Fruit fly (Drosophila melanogaster) whole organism, embryonic: ENCODE data around the gene DppIII.
A peak's percentile ranks its signal among the peaks of the same experiment; 100 is the strongest.

Experiments
- CG10979 ChIP-seq: fragments of 200-800 bp; sonication (Bioruptor generic); optimal IDR thresholded peaks from 2 replicates; lab custom pipeline; 2018; ENCODE audit warnings: missing biosample characterization, mild to moderate bottlenecking, missing genetic modification characterization, moderate library complexity
- CG12391 ChIP-seq: fragments of 200-800 bp; sonication (Bioruptor generic); optimal IDR thresholded peaks from 3 replicates; lab custom pipeline; 2018; ENCODE audit warnings: missing biosample characterization, mild to moderate bottlenecking, missing genetic modification characterization, moderate library complexity
- CG12942 ChIP-seq: fragments of 200-800 bp; sonication (Bioruptor generic); optimal IDR thresholded peaks from 3 replicates; lab custom pipeline; 2016; ENCODE audit warnings: missing biosample characterization, missing genetic modification characterization
- CG14710 ChIP-seq: fragments of 200-800 bp; sonication (Bioruptor generic); optimal IDR thresholded peaks from 3 replicates; lab custom pipeline; 2019; ENCODE audit warnings: missing biosample characterization, mild to moderate bottlenecking, missing genetic modification characterization, moderate library complexity
- CG15479 ChIP-seq: fragments of 200-800 bp; sonication (Bioruptor generic); optimal IDR thresholded peaks from 3 replicates; lab custom pipeline; 2019; ENCODE audit warnings: missing biosample characterization, mild to moderate bottlenecking, missing genetic modification characterization, moderate library complexity
- CG15696 ChIP-seq: fragments of 200-800 bp; sonication (Bioruptor generic); optimal IDR thresholded peaks from 2 replicates; lab custom pipeline; 2019; ENCODE audit warnings: missing biosample characterization, mild to moderate bottlenecking, missing genetic modification characterization, moderate library complexity
- CG1647 ChIP-seq: fragments of 200-800 bp; sonication (Bioruptor generic); optimal IDR thresholded peaks from 3 replicates; lab custom pipeline; 2016; ENCODE audit warnings: missing biosample characterization, missing genetic modification characterization
- CG16815 ChIP-seq: fragments of 200-800 bp; sonication (Bioruptor generic); optimal IDR thresholded peaks from 3 replicates; lab custom pipeline; 2017; ENCODE audit warnings: missing biosample characterization, mild to moderate bottlenecking, missing genetic modification characterization
- CG18262 ChIP-seq: fragments of 200-800 bp; optimal IDR thresholded peaks from 3 replicates; lab custom pipeline; 2019; ENCODE audit warnings: missing biosample characterization, mild to moderate bottlenecking, missing genetic modification characterization, moderate library complexity
- CG2712 ChIP-seq: fragments of 200-800 bp; optimal IDR thresholded peaks from 3 replicates; lab custom pipeline; 2019; ENCODE audit warnings: missing biosample characterization, mild to moderate bottlenecking, missing genetic modification characterization, moderate library complexity
- CG2875 ChIP-seq: fragments of 200-800 bp; sonication (Bioruptor generic); optimal IDR thresholded peaks from 2 replicates; lab custom pipeline; 2017; ENCODE audit warnings: missing biosample characterization, mild to moderate bottlenecking, missing genetic modification characterization, missing genetic modification reagents
- CG33557 ChIP-seq: fragments of 200-800 bp; sonication (Bioruptor generic); optimal IDR thresholded peaks from 2 replicates; lab custom pipeline; 2019; ENCODE audit warnings: missing biosample characterization, mild to moderate bottlenecking, missing genetic modification characterization, moderate library complexity
- CG34376 ChIP-seq: fragments of 200-800 bp; sonication (Bioruptor generic); optimal IDR thresholded peaks from 2 replicates; lab custom pipeline; 2018; ENCODE audit warnings: missing biosample characterization, mild to moderate bottlenecking, missing genetic modification characterization
- CG4404 ChIP-seq: fragments of 200-800 bp; sonication (Bioruptor generic); IDR thresholded peaks from 2 replicates; pipeline ENCODE4 v1.3.6; 2022; ENCODE audit warnings: missing biosample characterization, missing genetic modification characterization
- CG4854 ChIP-seq: fragments of 200-800 bp; sonication (Bioruptor generic); optimal IDR thresholded peaks from 2 replicates; lab custom pipeline; 2016; ENCODE audit warnings: missing biosample characterization, missing genetic modification characterization, inconsistent platforms
- CG7372 ChIP-seq: fragments of 200-800 bp; sonication (Bioruptor generic); IDR thresholded peaks from 2 replicates; pipeline ENCODE4 v1.3.6; 2022; ENCODE audit warnings: missing biosample characterization, missing genetic modification characterization
- CG7556 ChIP-seq: fragments of 200-800 bp; sonication (Bioruptor generic); optimal IDR thresholded peaks from 2 replicates; lab custom pipeline; 2017; ENCODE audit warnings: missing biosample characterization, mild to moderate bottlenecking, missing genetic modification characterization
- CG8388 ChIP-seq: fragments of 200-800 bp; sonication (Bioruptor generic); optimal IDR thresholded peaks from 2 replicates; lab custom pipeline; 2019; ENCODE audit warnings: missing biosample characterization, mild to moderate bottlenecking, missing genetic modification characterization, moderate library complexity
- CG8924 ChIP-seq: fragments of 200-800 bp; optimal IDR thresholded peaks from 3 replicates; lab custom pipeline; 2019; ENCODE audit warnings: missing biosample characterization, mild to moderate bottlenecking, missing genetic modification characterization, moderate library complexity
- CoRest ChIP-seq: fragments of 200-800 bp; sonication (Bioruptor generic); optimal IDR thresholded peaks from 3 replicates; lab custom pipeline; 2018; ENCODE audit warnings: missing biosample characterization, mild to moderate bottlenecking, missing genetic modification characterization, moderate library complexity
- Elba2 ChIP-seq: fragments of 200-800 bp; sonication (Bioruptor generic); optimal IDR thresholded peaks from 3 replicates; lab custom pipeline; 2016; ENCODE audit warnings: missing biosample characterization, missing genetic modification characterization
- Ets65A ChIP-seq: fragments of 200-800 bp; sonication (Bioruptor generic); peaks from one replicate; lab custom pipeline; 2016; ENCODE audit warnings: missing biosample characterization, missing genetic modification characterization
- Gsc ChIP-seq: fragments of 200-800 bp; sonication (Bioruptor generic); IDR thresholded peaks from 2 replicates; pipeline ENCODE4 v1.3.6; 2022; ENCODE audit warnings: missing biosample characterization, missing genetic modification characterization
- NFAT ChIP-seq: fragments of 200-800 bp; sonication (Bioruptor generic); IDR thresholded peaks from 2 replicates; pipeline ENCODE4 v1.3.6; 2022; ENCODE audit warnings: missing biosample characterization, missing genetic modification characterization
- NK7.1 ChIP-seq: fragments of 200-800 bp; sonication (Bioruptor generic); optimal IDR thresholded peaks from 3 replicates; lab custom pipeline; 2016; ENCODE audit warnings: missing biosample characterization, missing genetic modification characterization
- Pdp1 ChIP-seq, 2 experiments: fragments of 200-800 bp; sonication (Bioruptor generic); optimal IDR thresholded peaks; 3 replicates each; lab custom pipeline; 2016; ENCODE audit warnings: missing biosample characterization in 2 of 2, missing genetic modification characterization in 2 of 2, mild to moderate bottlenecking in 1 of 2, moderate library complexity in 1 of 2
- Scr ChIP-seq: fragments of 200-800 bp; sonication (Bioruptor generic); IDR thresholded peaks from 2 replicates; pipeline ENCODE4 v1.3.6; 2022; ENCODE audit warnings: missing biosample characterization, missing genetic modification characterization; ENCODE audit not compliant: partially characterized antibody
- Ssrp ChIP-seq: fragments of 200-800 bp; sonication (Bioruptor generic); optimal IDR thresholded peaks from 2 replicates; lab custom pipeline; 2018; ENCODE audit warnings: missing biosample characterization, mild to moderate bottlenecking, missing genetic modification characterization, moderate library complexity
- Usf ChIP-seq: fragments of 200-800 bp; sonication (Bioruptor generic); optimal IDR thresholded peaks from 2 replicates; lab custom pipeline; 2017; ENCODE audit warnings: missing genotype, missing biosample characterization, missing genetic modification characterization
- YL-1 ChIP-seq: fragments of 200-800 bp; sonication (Bioruptor generic); optimal IDR thresholded peaks from 3 replicates; lab custom pipeline; 2017; ENCODE audit warnings: missing biosample characterization, mild to moderate bottlenecking, missing genetic modification characterization
- br ChIP-seq: fragments of >200 bp; optimal IDR thresholded peaks from 2 replicates; lab custom pipeline; 2017
- bsh ChIP-seq, 2 experiments: fragments of 200-800 bp; sonication (Bioruptor generic); optimal IDR thresholded peaks; 2 replicates each; lab custom pipeline; 2017 to 2018; ENCODE audit warnings: mild to moderate bottlenecking in 2 of 2, missing biosample characterization in 2 of 2, missing genetic modification characterization in 2 of 2, moderate library complexity in 1 of 2
- ems ChIP-seq: fragments of 200-800 bp; sonication (Bioruptor generic); optimal IDR thresholded peaks from 3 replicates; lab custom pipeline; 2016; ENCODE audit warnings: missing biosample characterization, missing genetic modification characterization
- fd96Cb ChIP-seq: fragments of 200-800 bp; sonication (Bioruptor generic); optimal IDR thresholded peaks from 2 replicates; lab custom pipeline; 2018; ENCODE audit warnings: missing biosample characterization, mild to moderate bottlenecking, missing genetic modification characterization, moderate library complexity
- grau ChIP-seq: fragments of 200-800 bp; optimal IDR thresholded peaks from 3 replicates; lab custom pipeline; 2019; ENCODE audit warnings: missing biosample characterization, mild to moderate bottlenecking, missing genetic modification characterization, moderate library complexity
- hth ChIP-seq: fragments of >200 bp; optimal IDR thresholded peaks from 2 replicates; lab custom pipeline; 2017; ENCODE audit warnings: inconsistent platforms
- insv ChIP-seq, 2 experiments: fragments of 200-800 bp; sonication (Bioruptor generic); optimal IDR thresholded peaks; 3 replicates each; lab custom pipeline; 2016 to 2018; ENCODE audit warnings: missing biosample characterization in 2 of 2, missing genetic modification characterization in 2 of 2
- nmo ChIP-seq: fragments of 200-800 bp; sonication (Bioruptor generic); optimal IDR thresholded peaks from 2 replicates; lab custom pipeline; 2018; ENCODE audit warnings: missing biosample characterization, mild to moderate bottlenecking, missing genetic modification characterization, moderate library complexity
- oc ChIP-seq: fragments of 200-800 bp; sonication (Bioruptor generic); optimal IDR thresholded peaks from 2 replicates; lab custom pipeline; 2018; ENCODE audit warnings: missing biosample characterization, mild to moderate bottlenecking, missing genetic modification characterization, moderate library complexity
- pb ChIP-seq: fragments of 200-800 bp; sonication (Bioruptor generic); optimal IDR thresholded peaks from 3 replicates; lab custom pipeline; 2016; ENCODE audit warnings: missing biosample characterization, missing genetic modification characterization
- phol ChIP-seq: fragments of 200-800 bp; sonication (Bioruptor generic); optimal IDR thresholded peaks from 3 replicates; lab custom pipeline; 2018; ENCODE audit warnings: missing biosample characterization, mild to moderate bottlenecking, missing genetic modification characterization, moderate library complexity
- prd ChIP-seq, 3 experiments: fragments of >200 bp in 2 of 3; fragments of 200-800 bp in 1 of 3; sonication (Bioruptor generic) in 1 of 3; optimal IDR thresholded peaks in 2 of 3; IDR thresholded peaks in 1 of 3; 2 replicates in 2 of 3; 3 replicates in 1 of 3; pipeline versions ENCODE4 v1.3.6 to Lab custom; 2017 to 2022; ENCODE audit warnings: missing biosample characterization in 1 of 3, missing genetic modification characterization in 1 of 3
- row ChIP-seq: fragments of 200-800 bp; sonication (Bioruptor generic); IDR thresholded peaks from 3 replicates; pipeline ENCODE4 v1.3.6; 2022; ENCODE audit warnings: missing biosample characterization, missing genetic modification characterization
- sens ChIP-seq: fragments of 200-800 bp; sonication (Bioruptor generic); peaks from one replicate; lab custom pipeline; 2016; ENCODE audit warnings: missing biosample characterization, missing genetic modification characterization
- tll ChIP-seq, 2 experiments: fragments of 200-800 bp in 1 of 2; fragments of >200 bp in 1 of 2; sonication (Bioruptor generic) in 1 of 2; optimal IDR thresholded peaks; 2 replicates each; lab custom pipeline; 2017 to 2019; ENCODE audit warnings: missing biosample characterization in 2 of 2, missing genetic modification characterization in 2 of 2, mild to moderate bottlenecking in 1 of 2, moderate library complexity in 1 of 2
- zen ChIP-seq: fragments of 200-800 bp; sonication (Bioruptor generic); optimal IDR thresholded peaks from 3 replicates; lab custom pipeline; 2018; ENCODE audit warnings: missing biosample characterization, mild to moderate bottlenecking, missing genetic modification characterization, moderate library complexity
- zen2 ChIP-seq: fragments of 200-800 bp; sonication (Bioruptor generic); IDR thresholded peaks from 3 replicates; pipeline ENCODE4 v1.3.6; 2022; ENCODE audit warnings: missing biosample characterization, missing genetic modification characterization; ENCODE audit not compliant: partially characterized antibody

The DppIII gene

DNA sequence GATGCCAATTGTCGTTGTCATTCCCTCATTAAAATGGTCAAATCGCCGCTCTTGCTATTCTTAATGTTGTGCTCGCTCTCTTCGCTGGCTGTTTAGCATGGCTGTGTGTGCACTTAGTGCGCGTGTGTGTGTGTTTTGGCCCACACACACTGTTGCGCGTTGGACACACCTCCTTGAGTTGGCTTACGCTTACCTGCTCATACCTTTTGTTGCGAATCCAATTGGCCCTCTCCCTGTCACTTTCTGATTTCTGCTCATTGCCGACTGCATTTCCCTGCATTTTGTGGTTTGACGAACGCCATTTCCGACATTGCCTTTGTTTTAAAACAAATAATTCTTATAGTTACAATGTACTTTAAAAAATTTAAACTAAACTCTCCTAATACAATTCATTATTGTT, 9.2 kb upstream of the DppIII start:
- TF ChIP-seq CG34376 (GFP tag; lab: Kevin White, UChicago) (no peak), CG7372 (GFP tag; lab: Robert Waterston, UW) (0 out of 2 replicates have a peak, but pooled peaks have one; percentile 3), Scr (no peak), phol (tag; lab: Kevin White, UChicago) (no peak), br (lab: Kevin White, UChicago) (no peak), CG10979 (tag; lab: Kevin White, UChicago) (no peak), tll (GFP tag; optimal IDR thresholded peaks at IDR 0.05; lab: Kevin White, UChicago) (peak in 1 of 2 experiments; percentile 27), zen (tag; lab: Kevin White, UChicago) (peak; percentile 44), NFAT (GFP tag; lab: Robert Waterston, UW) (no peak), Ssrp (tag; lab: Kevin White, UChicago) (no peak), hth (lab: Kevin White, UChicago) (no peak), Elba2 (GFP tag; lab: Kevin White, UChicago) (peak; percentile 93), YL-1 (GFP tag; lab: Kevin White, UChicago) (no peak), pb (GFP tag; lab: Kevin White, UChicago) (no peak), CG15479 (GFP tag; lab: Kevin White, UChicago) (peak; percentile 41), insv (GFP tag; optimal IDR thresholded peaks at IDR 0.05; lab: Kevin White, UChicago) (peak in 1 of 2 experiments; percentile 8)

DNA sequence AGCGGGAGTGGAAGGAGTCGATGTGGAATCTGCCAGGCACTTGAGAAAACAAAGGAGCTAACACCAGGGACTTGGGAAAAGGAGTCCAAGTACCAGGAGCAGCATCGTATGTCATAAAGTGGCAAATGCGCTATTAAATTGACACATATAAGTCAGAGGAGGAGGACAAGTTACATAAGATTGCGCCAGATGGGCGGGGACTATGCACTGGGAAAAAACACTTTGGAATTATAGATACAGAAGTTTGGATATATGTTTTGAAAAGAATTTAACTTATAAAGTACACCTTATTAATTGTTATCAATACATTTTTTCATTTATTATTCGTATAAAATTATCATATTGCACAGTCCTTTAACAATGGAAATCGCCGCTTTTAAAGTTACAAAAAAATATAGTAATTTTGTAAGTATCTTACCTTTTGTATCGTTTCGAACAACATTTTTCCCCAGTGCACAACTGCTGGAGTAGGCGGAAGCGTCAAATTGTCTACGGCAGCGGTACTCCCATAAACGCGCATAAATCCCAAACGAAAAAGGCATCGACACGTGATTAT, 8.1 kb upstream of the DppIII start:
- no peak for TF ChIP-seq CG12942
- TF ChIP-seq zen2 (GFP tag; lab: Robert Waterston, UW): no peak
- no peak for TF ChIP-seq CG1647
- no peak for TF ChIP-seq oc (tag; lab: Kevin White, UChicago)
- TF ChIP-seq CG8388: peak; percentile 6
- TF ChIP-seq Ssrp (tag; lab: Kevin White, UChicago): peak; percentile 30
- TF ChIP-seq CG16815 (GFP tag; lab: Kevin White, UChicago): peak; percentile 33
- TF ChIP-seq NK7.1: no peak
- TF ChIP-seq CG2712 (tag; lab: Kevin White, UChicago): peak; percentile 55
- peak; percentile 84 for TF ChIP-seq CG15696 (tag; lab: Kevin White, UChicago)
- peak; percentile 23 for TF ChIP-seq CG8924 (tag; lab: Kevin White, UChicago)
- TF ChIP-seq CG4404 (GFP tag; lab: Robert Waterston, UW): peak; percentile 39
- TF ChIP-seq Gsc (GFP tag; lab: Robert Waterston, UW): no peak
- TF ChIP-seq CoRest (tag; lab: Kevin White, UChicago): peak; percentile 25
- TF ChIP-seq Usf (GFP tag; lab: Kevin White, UChicago): no peak
- peak; percentile 41 for TF ChIP-seq nmo (GFP tag; lab: Kevin White, UChicago)
- TF ChIP-seq Pdp1 (GFP tag; optimal IDR thresholded peaks at IDR 0.05; lab: Kevin White, UChicago): peak in 1 of 2 experiments; percentile 51
- peak; percentile 51 for TF ChIP-seq CG18262 (tag; lab: Kevin White, UChicago)
- TF ChIP-seq bsh (GFP tag; optimal IDR thresholded peaks at IDR 0.05; lab: Kevin White, UChicago): peak in 1 of 2 experiments; percentile 1
- TF ChIP-seq CG4854: no peak
- peak; percentile 22 for TF ChIP-seq CG7556 (GFP tag; lab: Kevin White, UChicago)
- TF ChIP-seq sens: peak; percentile 79
- peak; percentile 47 for TF ChIP-seq CG33557 (GFP tag; lab: Kevin White, UChicago)
- no peak for TF ChIP-seq prd (optimal IDR thresholded peaks at IDR 0.05; lab: Kevin White, UChicago)
- 0 out of 3 replicates have a peak, but pooled peaks have one; percentile 19 for TF ChIP-seq prd (GFP tag; IDR thresholded peaks at IDR 0.05; lab: Robert Waterston, UW)
- TF ChIP-seq Ets65A (GFP tag; lab: Kevin White, UChicago): peak; percentile 9
- peak; percentile 38 for TF ChIP-seq CG14710
- TF ChIP-seq ems (GFP tag; lab: Kevin White, UChicago): no peak
- peak; percentile 44 for TF ChIP-seq CG10979 (tag; lab: Kevin White, UChicago)
- TF ChIP-seq row: peak; percentile 30; the same call in 1 of the 3 replicates
- TF ChIP-seq hth (lab: Kevin White, UChicago): no peak
- no peak for TF ChIP-seq CG2875 (GFP tag; lab: Kevin White, UChicago)
- TF ChIP-seq grau (tag; lab: Kevin White, UChicago): peak; percentile 34
- peak; percentile 48 for TF ChIP-seq CG12391 (tag; lab: Kevin White, UChicago)
- TF ChIP-seq phol (tag; lab: Kevin White, UChicago): peak; percentile 36
- peak; percentile 2 for TF ChIP-seq fd96Cb (tag; lab: Kevin White, UChicago)
